Worm (Caenorhabditis elegans): ENCODE measurements around the gene pfas-1.

- no peak for TF ChIP-seq him-1 (tag; optimal IDR thresholded peaks at IDR 0.05)
- TF ChIP-seq W03F9.2 (tag; optimal IDR thresholded peaks at IDR 0.05) = peak; percentile 48
- TF ChIP-seq dao-5 (tag; optimal IDR thresholded peaks at IDR 0.05) = no peak
These were observed 64.7 kb downstream of the pfas-1 start, which contains the start of the genes sel-5 and wdr-48 for ce11 chrIII:4578385-4578903.
